Worm (Caenorhabditis elegans): ENCODE data around the gene cyp-32A1.

The cyp-32A1 gene

ce11 chrV:7761906-7762305, 19.7 kb upstream of the cyp-32A1 start:
- no peak for TF ChIP-seq nhr-237 (tag; optimal IDR thresholded peaks at IDR 0.05)
- no peak for TF ChIP-seq nhr-76 (tag; optimal IDR thresholded peaks at IDR 0.05)
- no peak for TF ChIP-seq lsy-2 (tag; optimal IDR thresholded peaks at IDR 0.05)
- TF ChIP-seq pha-4 (tag; optimal IDR thresholded peaks at IDR 0.05) = no peak
- no peak for TF ChIP-seq ham-2 (GFP tag; optimal IDR thresholded peaks at IDR 0.05)
- TF ChIP-seq lin-13 (tag; optimal IDR thresholded peaks at IDR 0.05) = no peak
- no peak for TF ChIP-seq M03D4.4 (tag; optimal IDR thresholded peaks at IDR 0.05)
- no peak for TF ChIP-seq ztf-11 (tag; optimal IDR thresholded peaks at IDR 0.05)
- TF ChIP-seq bed-3 (GFP tag; optimal IDR thresholded peaks at IDR 0.05) = no peak
- TF ChIP-seq cnd-1 (tag; optimal IDR thresholded peaks at IDR 0.05) = no peak
- no peak for TF ChIP-seq nhr-28 (tag; optimal IDR thresholded peaks at IDR 0.05)
- TF ChIP-seq unc-120 (tag; optimal IDR thresholded peaks at IDR 0.05; ENCODE audit: poor library complexity, severe bottlenecking) = no peak
- no peak for TF ChIP-seq zip-8 (tag; optimal IDR thresholded peaks at IDR 0.05)
- no peak for TF ChIP-seq ces-1 (GFP tag; optimal IDR thresholded peaks at IDR 0.05)
- no peak for TF ChIP-seq sptf-1 (tag; optimal IDR thresholded peaks at IDR 0.05)

- TF ChIP-seq bed-3 (GFP tag; optimal IDR thresholded peaks at IDR 0.05) (no peak), mep-1 (tag; optimal IDR thresholded peaks at IDR 0.05) (no peak), sem-2 (GFP tag; optimal IDR thresholded peaks at IDR 0.05) (no peak), lin-32 (GFP tag; optimal IDR thresholded peaks at IDR 0.05) (no peak), elt-3 (tag; optimal IDR thresholded peaks at IDR 0.05) (no peak), mab-5 (tag; optimal IDR thresholded peaks at IDR 0.05) (no peak), unc-62 (GFP tag; optimal IDR thresholded peaks at IDR 0.05) (no peak), blmp-1 (tag; optimal IDR thresholded peaks at IDR 0.05) (no peak), drap-1 (GFP tag; optimal IDR thresholded peaks at IDR 0.05) (no peak), sptf-1 (tag; optimal IDR thresholded peaks at IDR 0.05) (no peak), ceh-39 (tag; optimal IDR thresholded peaks at IDR 0.05) (no peak), ces-1 (GFP tag; optimal IDR thresholded peaks at IDR 0.05) (no peak), M03D4.4 (tag; optimal IDR thresholded peaks at IDR 0.05) (no peak), lin-13 (tag; optimal IDR thresholded peaks at IDR 0.05) (no peak), ceh-83 (GFP tag; optimal IDR thresholded peaks at IDR 0.05) (no peak), snpc-4 (tag; optimal IDR thresholded peaks at IDR 0.05) (no peak), unc-39 (tag; optimal IDR thresholded peaks at IDR 0.05) (no peak), nhr-2 (tag; optimal IDR thresholded peaks at IDR 0.05) (no peak)
These were observed 10.7 kb upstream of the cyp-32A1 start, which contains the start of gene frpr-3 for ce11 chrV:7770961-7771360. Gene frpr-3, plus strand, starts transcription at chrV:7771261.

- TF ChIP-seq ceh-43 (GFP tag; optimal IDR thresholded peaks at IDR 0.05) (no peak), unc-39 (tag; optimal IDR thresholded peaks at IDR 0.05) (no peak), nhr-76 (tag; optimal IDR thresholded peaks at IDR 0.05) (no peak), M03D4.4 (tag; optimal IDR thresholded peaks at IDR 0.05) (no peak), bed-3 (GFP tag; optimal IDR thresholded peaks at IDR 0.05) (no peak), ham-2 (GFP tag; optimal IDR thresholded peaks at IDR 0.05) (no peak), nhr-28 (tag; optimal IDR thresholded peaks at IDR 0.05) (no peak), tbx-8 (GFP tag; optimal IDR thresholded peaks at IDR 0.05) (no peak), snpc-4 (tag; optimal IDR thresholded peaks at IDR 0.05) (no peak), ceh-83 (GFP tag; optimal IDR thresholded peaks at IDR 0.05) (no peak), cnd-1 (tag; optimal IDR thresholded peaks at IDR 0.05) (no peak), flh-1 (GFP tag; optimal IDR thresholded peaks at IDR 0.05) (no peak), nhr-2 (tag; optimal IDR thresholded peaks at IDR 0.05) (no peak), sem-2 (GFP tag; optimal IDR thresholded peaks at IDR 0.05) (no peak), nhr-12 (tag; optimal IDR thresholded peaks at IDR 0.05) (no peak), ces-1 (GFP tag; optimal IDR thresholded peaks at IDR 0.05) (no peak)
These were observed 8.0 kb upstream of the cyp-32A1 start for ce11 chrV:7773647-7774046.

ce11 chrV:7774143-7774595, 7.4 kb upstream of the cyp-32A1 start, which contains the start of gene grl-10:
Gene grl-10, plus strand, starts transcription at chrV:7774545.
- TF ChIP-seq tbx-8 (GFP tag; optimal IDR thresholded peaks at IDR 0.05) = no peak
- TF ChIP-seq blmp-1 (tag; optimal IDR thresholded peaks at IDR 0.05) = no peak
- peak; percentile 28 for TF ChIP-seq ham-2 (GFP tag; optimal IDR thresholded peaks at IDR 0.05)
- TF ChIP-seq ceh-83 (GFP tag; optimal IDR thresholded peaks at IDR 0.05) = no peak
- TF ChIP-seq M03D4.4 (tag; optimal IDR thresholded peaks at IDR 0.05) = no peak
- no peak for TF ChIP-seq mls-2 (tag; optimal IDR thresholded peaks at IDR 0.05)
- no peak for TF ChIP-seq unc-120 (tag; optimal IDR thresholded peaks at IDR 0.05; ENCODE audit: poor library complexity, severe bottlenecking)
- no peak for TF ChIP-seq cnd-1 (tag; optimal IDR thresholded peaks at IDR 0.05)
- TF ChIP-seq elt-1 (tag; optimal IDR thresholded peaks at IDR 0.05; ENCODE audit: borderline replicate concordance, insufficient read depth) = peak; percentile 70
